Worm (Caenorhabditis elegans): ENCODE measurements around the gene nas-6.

The nas-6 gene

ce11 chrIV:17490679-17491078 is at the start of gene nas-6:
TSS of gene nas-6 (minus strand) at chrIV:17490779.
- TF ChIP-seq eor-1 (tag; optimal IDR thresholded peaks at IDR 0.05) (no peak), daf-12 (tag; optimal IDR thresholded peaks at IDR 0.05) (no peak), pha-4 (tag; optimal IDR thresholded peaks at IDR 0.05) (no peak)

- TF ChIP-seq egl-5 (tag; optimal IDR thresholded peaks at IDR 0.05) (no peak), nhr-43 (tag; optimal IDR thresholded peaks at IDR 0.05; ENCODE audit: poor library complexity, severe bottlenecking) (no peak)
Measured at ce11 chrIV:17483230-17483629, 7.3 kb downstream of the nas-6 start, which contains the start of gene rabr-2. TSS of gene rabr-2 (minus strand) at chrIV:17483330.

ce11 chrIV:17475743-17476142 is 14.8 kb downstream of the nas-6 start, which contains the start of gene grl-24:
TSS of gene grl-24 (minus strand) at chrIV:17475843.
- TF ChIP-seq ceh-28 (tag; optimal IDR thresholded peaks at IDR 0.05): no peak

DNA sequence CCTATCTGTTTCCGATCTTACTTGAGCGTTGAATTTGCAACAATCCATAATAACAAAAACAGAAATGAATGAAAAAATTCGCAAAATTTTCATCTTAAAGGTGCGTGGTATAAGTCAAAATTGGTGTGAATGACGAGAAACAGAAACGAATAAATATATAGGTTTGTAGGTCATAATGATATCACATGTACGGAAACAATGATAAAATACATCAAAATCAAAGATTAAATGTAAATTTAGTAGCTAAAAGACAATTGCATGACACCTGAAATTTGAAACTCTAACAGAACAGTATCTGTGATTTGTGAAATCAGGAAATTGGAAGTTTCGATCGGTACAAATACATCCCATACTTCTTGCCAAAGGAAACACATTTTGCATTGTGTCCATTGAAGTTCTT is 15.3 kb downstream of the nas-6 start, which contains the start of gene F11E6.9:
Gene F11E6.9 (minus strand): TSS at position 101 of the 400 bp plus-strand sequence.
- peak; percentile 9 for TF ChIP-seq nhr-23 (tag; optimal IDR thresholded peaks at IDR 0.05)
- no peak for TF ChIP-seq hmg-11 (tag; optimal IDR thresholded peaks at IDR 0.05)

DNA sequence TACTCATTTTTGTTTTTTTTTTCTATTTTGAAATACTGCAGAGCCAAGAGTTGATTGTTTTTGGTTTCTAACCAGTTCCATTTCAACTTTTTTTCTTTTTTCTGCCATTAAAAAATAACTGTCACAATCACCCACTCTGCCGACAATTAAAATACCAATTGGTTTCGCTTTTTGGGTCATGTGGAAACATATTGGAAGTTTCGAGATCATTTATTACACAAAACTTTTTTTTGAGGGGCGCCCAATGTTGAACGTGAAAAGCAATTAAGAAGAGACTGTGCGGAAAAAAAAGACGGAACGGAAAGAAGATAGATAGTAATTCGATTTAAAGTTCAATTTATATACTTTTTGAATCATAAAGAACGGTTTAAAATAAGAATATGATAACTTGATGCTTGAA is 16.5 kb downstream of the nas-6 start:
- TF ChIP-seq fkh-2 (tag; optimal IDR thresholded peaks at IDR 0.05) (no peak), nhr-23 (tag; optimal IDR thresholded peaks at IDR 0.05) (peak; percentile 22)

DNA sequence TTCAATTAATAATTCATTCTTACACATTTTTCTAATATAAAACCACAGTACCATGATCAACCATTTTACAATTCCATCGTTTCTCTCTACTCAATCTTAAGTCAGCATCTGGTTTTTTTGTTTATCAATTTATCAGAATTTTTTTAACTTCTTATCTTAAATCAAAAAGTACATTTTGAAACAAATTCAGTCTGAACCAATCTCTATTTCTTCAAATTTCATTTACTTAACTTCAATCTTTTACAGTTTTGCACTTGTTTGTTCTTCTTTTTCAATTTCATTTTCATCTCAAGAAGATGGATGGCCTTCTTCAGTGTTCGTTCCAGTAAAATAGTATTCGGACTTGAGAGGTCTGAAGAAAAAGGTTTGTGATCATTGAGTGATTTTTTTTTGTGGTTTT is 17.5 kb downstream of the nas-6 start, which contains the start of gene gba-3:
Gene gba-3 (plus strand): TSS at position 301 of the 400 bp plus-strand sequence.
- TF ChIP-seq nhr-25 (tag; optimal IDR thresholded peaks at IDR 0.05): peak; percentile 49
- TF ChIP-seq nhr-23 (tag; optimal IDR thresholded peaks at IDR 0.05): peak; percentile 3
- no peak for TF ChIP-seq fkh-10 (GFP tag; optimal IDR thresholded peaks at IDR 0.05)
- TF ChIP-seq jun-1 (tag; optimal IDR thresholded peaks at IDR 0.05): no peak
- TF ChIP-seq ztf-4 (tag; optimal IDR thresholded peaks at IDR 0.05): no peak
- TF ChIP-seq fkh-2 (tag; optimal IDR thresholded peaks at IDR 0.05): no peak
- no peak for TF ChIP-seq pqm-1 (tag; optimal IDR thresholded peaks at IDR 0.05)

DNA sequence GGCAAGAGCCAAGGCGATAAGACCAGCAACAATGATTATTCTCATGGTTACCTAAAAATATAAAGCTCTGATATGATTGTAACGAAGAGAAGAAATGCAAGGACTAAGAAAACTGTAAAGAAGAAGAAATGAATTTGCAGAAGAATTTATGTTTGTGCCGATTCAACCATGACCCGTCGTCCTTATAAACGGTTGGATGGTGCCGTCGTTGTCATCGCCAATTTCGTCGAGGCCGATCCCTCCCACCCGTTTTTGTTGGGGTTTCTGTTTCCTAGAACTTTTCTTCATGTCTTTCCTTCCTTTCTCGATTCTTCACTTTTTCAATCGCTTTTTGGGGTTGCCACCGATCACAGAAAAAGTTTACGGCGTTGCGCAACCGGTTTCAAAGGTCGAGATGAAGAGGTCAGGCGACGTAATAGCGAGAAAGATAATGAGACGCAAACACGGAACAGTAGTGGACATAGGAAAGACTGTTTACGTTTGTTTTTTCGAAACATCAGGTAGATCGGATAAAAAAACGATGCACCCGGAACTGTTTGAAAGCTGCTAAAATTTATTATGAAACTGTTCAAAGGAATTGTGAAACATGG is 18.6 kb downstream of the nas-6 start, which contains the start of gene epic-1:
Gene epic-1 (minus strand): TSS at position 51 of the 590 bp plus-strand sequence.
- TF ChIP-seq zag-1 (tag; optimal IDR thresholded peaks at IDR 0.05) (no peak), ztf-4 (tag; optimal IDR thresholded peaks at IDR 0.05) (no peak), ceh-28 (tag; optimal IDR thresholded peaks at IDR 0.05) (no peak), elt-3 (tag; optimal IDR thresholded peaks at IDR 0.05) (no peak), egl-27 (tag; optimal IDR thresholded peaks at IDR 0.05) (peak; percentile 4), mdl-1 (tag; optimal IDR thresholded peaks at IDR 0.05) (no peak), nhr-12 (tag; optimal IDR thresholded peaks at IDR 0.05) (no peak), tbx-2 (tag; optimal IDR thresholded peaks at IDR 0.05) (no peak), egl-5 (tag; optimal IDR thresholded peaks at IDR 0.05) (no peak), nhr-23 (tag; optimal IDR thresholded peaks at IDR 0.05) (peak; percentile 87), nhr-25 (tag; optimal IDR thresholded peaks at IDR 0.05) (peak; percentile 81), nhr-11 (tag; optimal IDR thresholded peaks at IDR 0.05) (no peak), daf-12 (tag; optimal IDR thresholded peaks at IDR 0.05) (no peak)

DNA sequence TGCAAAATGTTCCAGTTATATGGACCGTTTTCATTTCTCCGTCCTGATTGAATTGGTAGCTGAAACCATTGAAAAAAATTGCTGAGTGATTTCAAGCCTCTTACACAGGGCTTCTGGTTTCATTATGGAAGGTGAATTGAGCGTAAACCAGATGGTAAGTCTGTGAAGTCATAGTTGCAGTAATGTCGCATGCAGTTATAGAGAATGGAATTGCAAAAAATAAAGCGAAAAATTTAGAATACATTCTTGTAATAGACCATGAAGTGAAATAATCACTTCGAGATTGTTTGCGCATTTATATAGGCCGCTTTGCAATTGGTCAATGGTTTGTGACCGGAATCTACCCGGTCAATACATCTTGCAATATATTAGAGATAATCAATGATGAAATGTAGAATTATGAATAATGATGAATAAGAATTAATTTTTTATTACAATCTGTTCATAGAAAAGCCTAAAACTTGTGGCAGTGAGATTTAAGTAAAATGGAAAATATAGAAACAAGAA is 20.4 kb downstream of the nas-6 start, which contains the start of gene F11E6.4:
Gene F11E6.4 (minus strand): TSS at position 259 of the 507 bp plus-strand sequence.
- TF ChIP-seq mml-1 (tag; optimal IDR thresholded peaks at IDR 0.05) (no peak), elt-2 (tag; optimal IDR thresholded peaks at IDR 0.05) (no peak), nhr-25 (tag; optimal IDR thresholded peaks at IDR 0.05) (peak; percentile 63), ama-1 (optimal IDR thresholded peaks at IDR 0.05) (peak; percentile 62), ceh-28 (tag; optimal IDR thresholded peaks at IDR 0.05) (peak; percentile 36), lin-15B (tag; optimal IDR thresholded peaks at IDR 0.05) (no peak), nhr-76 (tag; optimal IDR thresholded peaks at IDR 0.05) (peak; percentile 2), jun-1 (tag; optimal IDR thresholded peaks at IDR 0.05) (no peak), tbx-2 (tag; optimal IDR thresholded peaks at IDR 0.05) (no peak)
